Worm (Caenorhabditis elegans) whole organism, late embryonic: Measurements from ENCODE around the gene C06C3.4.

ENCODE experiments used
- C38D4.7 ChIP-seq: fragments of 200-800 bp; sonication (Bioruptor generic); optimal IDR thresholded peaks from 2 replicates; lab custom pipeline; 2018; ENCODE audit warnings: mild to moderate bottlenecking, missing genetic modification characterization, moderate library complexity, missing compliant biosample characterization
- F13H6.1 ChIP-seq: sonication (generic microtip); optimal IDR thresholded peaks from 2 replicates; lab custom pipeline; 2016; ENCODE audit warnings: missing genetic modification characterization, missing compliant biosample characterization
- K09A11.1 ChIP-seq: sonication (generic microtip); optimal IDR thresholded peaks from 2 replicates; lab custom pipeline; 2017; ENCODE audit warnings: antibody characterized with exemption, mild to moderate bottlenecking, missing genetic modification characterization, missing compliant biosample characterization; ENCODE audit not compliant: insufficient read depth
- Y22D7AL.16 ChIP-seq: sonication (generic microtip); optimal IDR thresholded peaks from 2 replicates; lab custom pipeline; 2016; ENCODE audit warnings: missing genetic modification characterization, missing compliant biosample characterization
- ahr-1 ChIP-seq: sonication (generic microtip); optimal IDR thresholded peaks from 2 replicates; lab custom pipeline; 2016; ENCODE audit warnings: missing genetic modification characterization, missing compliant biosample characterization
- ama-1 ChIP-seq: fragments of 150-350 bp; optimal IDR thresholded peaks from 2 replicates; lab custom pipeline; 2014
- ceh-14 ChIP-seq: sonication (generic microtip); optimal IDR thresholded peaks from 2 replicates; lab custom pipeline; 2016; ENCODE audit warnings: missing genotype, missing genetic modification characterization, missing compliant biosample characterization
- ceh-18 ChIP-seq: sonication (generic microtip); optimal IDR thresholded peaks from 2 replicates; lab custom pipeline; 2016; ENCODE audit warnings: missing genetic modification characterization, missing compliant biosample characterization
- ceh-19 ChIP-seq: fragments of 200-800 bp; sonication (Bioruptor generic); optimal IDR thresholded peaks from 2 replicates; lab custom pipeline; 2018; ENCODE audit warnings: mild to moderate bottlenecking, missing genetic modification characterization, missing compliant biosample characterization
- ceh-30 ChIP-seq: fragments of 150-350 bp; optimal IDR thresholded peaks from 2 replicates; lab custom pipeline; 2014; ENCODE audit warnings: missing biosample characterization, missing genetic modification characterization
- ceh-34 ChIP-seq: sonication (generic microtip); optimal IDR thresholded peaks from 2 replicates; lab custom pipeline; 2016; ENCODE audit warnings: mild to moderate bottlenecking, missing genetic modification characterization, missing compliant biosample characterization
- ceh-45 ChIP-seq: fragments of 200-800 bp; sonication (Bioruptor generic); IDR thresholded peaks from 2 replicates; pipeline ENCODE4 v1.3.6; 2022; ENCODE audit warnings: missing genetic modification reagents, missing genetic modification characterization, missing compliant biosample characterization
- che-1 ChIP-seq: sonication (generic microtip); optimal IDR thresholded peaks from 2 replicates; lab custom pipeline; 2016; ENCODE audit warnings: mild to moderate bottlenecking, missing genetic modification characterization, missing compliant biosample characterization
- dmd-4 ChIP-seq: sonication (generic microtip); optimal IDR thresholded peaks from 2 replicates; lab custom pipeline; 2016; ENCODE audit warnings: borderline replicate concordance, missing genetic modification characterization, missing compliant biosample characterization
- dve-1 ChIP-seq: sonication (generic microtip); optimal IDR thresholded peaks from 2 replicates; lab custom pipeline; 2017; ENCODE audit warnings: antibody characterized with exemption, mild to moderate bottlenecking, missing genetic modification characterization, missing compliant biosample characterization
- elt-4 ChIP-seq: sonication (generic microtip); optimal IDR thresholded peaks from 2 replicates; lab custom pipeline; 2016; ENCODE audit warnings: missing genetic modification characterization, missing compliant biosample characterization
- ets-4 ChIP-seq: sonication (generic microtip); optimal IDR thresholded peaks from 2 replicates; lab custom pipeline; 2016; ENCODE audit warnings: missing genetic modification characterization, missing compliant biosample characterization
- fax-1 ChIP-seq: sonication (generic microtip); optimal IDR thresholded peaks from 2 replicates; lab custom pipeline; 2016; ENCODE audit warnings: missing genotype, missing genetic modification characterization, missing compliant biosample characterization
- gmeb-2 ChIP-seq: sonication (generic microtip); optimal IDR thresholded peaks from 2 replicates; lab custom pipeline; 2016; ENCODE audit warnings: missing genetic modification characterization, inconsistent platforms, missing compliant biosample characterization
- hlh-30 ChIP-seq: sonication (generic microtip); optimal IDR thresholded peaks from 2 replicates; lab custom pipeline; 2017; ENCODE audit warnings: antibody characterized with exemption, missing genetic modification characterization, missing compliant biosample characterization; ENCODE audit not compliant: insufficient read depth
- lin-11 ChIP-seq: fragments of 200-800 bp; sonication (Bioruptor generic); optimal IDR thresholded peaks from 2 replicates; lab custom pipeline; 2018; ENCODE audit warnings: mild to moderate bottlenecking, missing genetic modification characterization, missing compliant biosample characterization
- madf-2 ChIP-seq: sonication (generic microtip); optimal IDR thresholded peaks from 2 replicates; lab custom pipeline; 2017; ENCODE audit warnings: missing genetic modification characterization, missing compliant biosample characterization
- mec-3 ChIP-seq: sonication (generic microtip); optimal IDR thresholded peaks from 2 replicates; lab custom pipeline; 2016; ENCODE audit warnings: borderline replicate concordance, missing genetic modification characterization, missing compliant biosample characterization
- nfya-1 ChIP-seq: sonication (generic microtip); optimal IDR thresholded peaks from 2 replicates; lab custom pipeline; 2017; ENCODE audit warnings: missing genetic modification characterization, mild to moderate bottlenecking, missing compliant biosample characterization, antibody characterized with exemption, moderate library complexity
- npax-4 ChIP-seq: sonication (generic microtip); optimal IDR thresholded peaks from 2 replicates; lab custom pipeline; 2016; ENCODE audit warnings: missing genetic modification characterization, missing compliant biosample characterization
- pag-3 ChIP-seq: sonication (generic microtip); optimal IDR thresholded peaks from 2 replicates; lab custom pipeline; 2016; ENCODE audit warnings: missing compliant biosample characterization, missing genetic modification characterization, borderline replicate concordance
- pha-2 ChIP-seq: sonication (generic microtip); optimal IDR thresholded peaks from 2 replicates; lab custom pipeline; 2017; ENCODE audit warnings: mild to moderate bottlenecking, missing genetic modification characterization, missing compliant biosample characterization
- ref-2 ChIP-seq: sonication (generic microtip); optimal IDR thresholded peaks from 2 replicates; lab custom pipeline; 2016; ENCODE audit warnings: missing genetic modification characterization, missing compliant biosample characterization
- rnt-1 ChIP-seq: sonication (generic microtip); optimal IDR thresholded peaks from 2 replicates; lab custom pipeline; 2016; ENCODE audit warnings: missing genetic modification characterization, missing compliant biosample characterization
- sdc-2 ChIP-seq: sonication (generic microtip); optimal IDR thresholded peaks from 2 replicates; lab custom pipeline; 2016; ENCODE audit warnings: missing genotype, missing genetic modification characterization, missing compliant biosample characterization
- sox-2 ChIP-seq: fragments of 200-800 bp; sonication (Bioruptor generic); IDR thresholded peaks from 2 replicates; pipeline ENCODE4 v1.3.6; 2022; ENCODE audit warnings: missing genetic modification reagents, missing genetic modification characterization, missing compliant biosample characterization
- syd-9 ChIP-seq: sonication (generic microtip); optimal IDR thresholded peaks from 2 replicates; lab custom pipeline; 2016; ENCODE audit warnings: mild to moderate bottlenecking, missing genetic modification characterization, moderate library complexity, missing compliant biosample characterization
- tbx-7 ChIP-seq: sonication (generic microtip); optimal IDR thresholded peaks from 2 replicates; lab custom pipeline; 2016; ENCODE audit warnings: missing genotype, missing genetic modification characterization, missing compliant biosample characterization
- ttx-3 ChIP-seq: sonication (generic microtip); optimal IDR thresholded peaks from 2 replicates; lab custom pipeline; 2016; ENCODE audit warnings: missing genetic modification reagents, missing genetic modification characterization, missing compliant biosample characterization
- unc-86 ChIP-seq: sonication (generic microtip); optimal IDR thresholded peaks from 2 replicates; lab custom pipeline; 2016; ENCODE audit warnings: missing genetic modification characterization, missing compliant biosample characterization
- zip-5 ChIP-seq: sonication (generic microtip); optimal IDR thresholded peaks from 2 replicates; lab custom pipeline; 2016; ENCODE audit warnings: missing genetic modification characterization, missing compliant biosample characterization

Gene C06C3.4

DNA sequence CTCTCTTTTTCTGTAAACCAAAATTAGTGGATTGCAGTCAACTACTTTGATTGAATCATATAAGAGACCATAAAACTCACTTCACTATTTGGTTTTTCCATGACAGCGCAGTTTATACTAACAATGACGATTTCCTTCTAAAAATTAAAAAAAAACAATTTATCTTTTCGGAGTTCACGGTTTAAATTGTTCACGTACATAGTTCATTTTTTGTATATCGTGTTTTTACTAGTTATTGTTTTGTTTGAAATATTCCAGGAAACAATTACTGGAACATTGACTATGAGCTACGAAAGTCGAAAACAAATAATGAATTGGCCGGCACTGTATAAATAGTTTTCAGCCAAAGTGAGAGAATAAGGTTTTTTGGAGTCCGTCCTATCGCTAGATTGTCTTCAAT lies 19.6 kb downstream of the C06C3.4 start, which contains the start of gene lido-17:
lido-17 (minus strand) TSS at position 101 of the 400 bp plus-strand sequence.
- TF ChIP-seq che-1 (tag; lab: Kevin White, UChicago) (no peak), ttx-3 (tag; lab: Kevin White, UChicago) (no peak), lin-11 (no peak), pha-2 (no peak), sox-2 (GFP tag; lab: Robert Waterston, UW) (no peak), mec-3 (tag; lab: Kevin White, UChicago) (no peak), ceh-18 (tag; lab: Kevin White, UChicago) (no peak), Y22D7AL.16 (tag; lab: Kevin White, UChicago) (no peak), ceh-19 (GFP tag; lab: Kevin White, UChicago) (no peak)

DNA sequence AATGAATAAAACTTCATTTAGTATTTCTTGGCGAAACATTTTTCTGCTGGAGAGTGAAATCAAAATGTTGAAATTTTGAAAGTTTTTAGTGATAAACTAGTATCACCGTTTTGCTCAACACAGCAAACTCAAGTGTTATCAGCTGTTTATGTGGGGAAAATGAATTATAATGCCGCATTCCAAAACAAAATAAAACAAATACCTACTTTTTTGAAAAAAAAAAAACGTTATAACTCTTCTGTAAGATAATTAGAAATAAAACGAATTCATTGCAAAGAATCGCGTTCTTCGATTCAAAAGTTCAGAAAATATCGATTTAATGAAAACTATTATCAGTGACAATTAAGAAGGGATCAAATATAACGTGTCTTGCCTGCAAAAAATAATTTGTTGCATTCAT lies 24.4 kb downstream of the C06C3.4 start, which contains the start of gene Y51B9A.9:
Y51B9A.9 (minus strand) TSS at position 101 of the 400 bp plus-strand sequence.
- TF ChIP-seq sdc-2 (tag; lab: Kevin White, UChicago): no peak
- TF ChIP-seq syd-9 (tag; lab: Kevin White, UChicago): no peak
- TF ChIP-seq npax-4 (tag; lab: Kevin White, UChicago): no peak
- TF ChIP-seq ceh-34 (tag; lab: Kevin White, UChicago): no peak
- TF ChIP-seq zip-5 (tag; lab: Kevin White, UChicago): no peak
- no peak for TF ChIP-seq Y22D7AL.16 (tag; lab: Kevin White, UChicago)
- no peak for TF ChIP-seq fax-1
- no peak for TF ChIP-seq ama-1 (lab: Kevin White, UChicago)
- no peak for TF ChIP-seq rnt-1 (tag; lab: Kevin White, UChicago)
- TF ChIP-seq ref-2 (tag; lab: Kevin White, UChicago): no peak

DNA sequence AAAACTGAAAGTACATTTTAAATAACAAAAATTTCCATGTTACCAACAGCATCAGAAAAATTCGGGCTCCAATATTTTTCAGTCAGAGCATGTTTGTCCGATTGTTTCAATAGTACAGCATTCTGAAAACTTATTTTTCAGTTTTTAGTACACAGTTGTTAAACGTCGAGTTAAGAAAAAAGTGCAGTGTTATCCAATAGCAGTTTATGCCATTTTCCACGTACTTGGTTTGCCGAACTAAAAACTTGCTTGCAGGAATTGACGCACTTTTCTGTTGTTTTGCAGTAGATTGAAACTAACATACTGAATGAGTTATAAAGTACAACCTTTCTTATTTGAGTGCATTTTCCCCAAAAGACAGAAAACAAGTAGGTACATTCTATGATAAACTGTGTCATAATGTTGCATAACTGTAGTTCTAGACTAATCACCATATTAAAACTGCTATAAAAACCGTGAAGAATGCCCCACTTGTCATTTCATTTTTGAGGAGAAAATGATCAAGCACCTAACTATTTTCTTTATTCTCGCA lies 25.3 kb downstream of the C06C3.4 start, which contains the start of the genes Y51B9A.14 and Y51B9A.8:
Y51B9A.14 (minus strand) TSS at position 101 of the 532 bp plus-strand sequence.
Y51B9A.8 (plus strand) TSS at position 482 of the 532 bp plus-strand sequence.
- TF ChIP-seq mec-3 (tag; lab: Kevin White, UChicago) (no peak), gmeb-2 (tag; lab: Kevin White, UChicago) (no peak), ceh-30 (no peak), unc-86 (tag; lab: Kevin White, UChicago) (no peak), zip-5 (tag; lab: Kevin White, UChicago) (no peak), tbx-7 (no peak), ets-4 (no peak), elt-4 (tag; lab: Kevin White, UChicago) (no peak), ceh-45 (GFP tag; lab: Robert Waterston, UW) (no peak), ref-2 (tag; lab: Kevin White, UChicago) (no peak), ceh-14 (tag; lab: Kevin White, UChicago) (no peak), K09A11.1 (tag; lab: Kevin White, UChicago) (no peak)

DNA sequence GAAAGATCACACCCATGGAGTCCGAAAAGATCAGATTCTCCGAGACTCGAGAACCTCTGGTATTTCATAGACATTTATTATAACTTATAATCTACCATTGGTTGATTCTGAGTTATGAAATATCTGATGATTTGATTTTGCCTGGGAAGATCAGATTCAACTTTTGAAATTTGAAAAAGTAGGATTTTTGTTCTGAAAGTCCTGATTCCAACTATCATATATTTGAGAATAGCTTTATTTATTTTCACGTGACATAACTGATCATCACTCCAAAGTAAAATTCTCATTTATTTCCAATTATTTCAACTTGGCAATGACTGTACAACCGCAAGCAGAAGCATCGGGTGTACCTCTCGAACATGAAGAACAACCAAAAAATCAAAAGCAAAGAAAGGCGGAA lies 26.7 kb downstream of the C06C3.4 start, which contains the start of gene Y51B9A.7:
Y51B9A.7 (plus strand) TSS at position 301 of the 400 bp plus-strand sequence.
- TF ChIP-seq pag-3 (tag; lab: Kevin White, UChicago) (no peak), ref-2 (tag; lab: Kevin White, UChicago) (no peak), ceh-34 (tag; lab: Kevin White, UChicago) (no peak), hlh-30 (tag; lab: Kevin White, UChicago) (no peak), dmd-4 (tag; lab: Kevin White, UChicago) (no peak), nfya-1 (tag; lab: Kevin White, UChicago) (no peak), unc-86 (tag; lab: Kevin White, UChicago) (no peak), dve-1 (tag; lab: Kevin White, UChicago) (no peak), ahr-1 (tag; lab: Kevin White, UChicago) (no peak), madf-2 (tag; lab: Kevin White, UChicago) (no peak), ama-1 (lab: Kevin White, UChicago) (no peak), lin-11 (no peak), F13H6.1 (tag; lab: Kevin White, UChicago) (no peak), K09A11.1 (tag; lab: Kevin White, UChicago) (no peak), C38D4.7 (GFP tag; lab: Kevin White, UChicago) (no peak)
